Worm (Caenorhabditis elegans) whole organism, L4/young adult: ENCODE measurements around the gene grsp-2.

Experiments used
- W03F9.2 ChIP-seq: fragments of 150-350 bp; optimal IDR thresholded peaks from 2 replicates; lab custom pipeline; 2014; ENCODE audit warnings: missing biosample characterization, missing genetic modification characterization
- dao-5 ChIP-seq: sonication (generic microtip); optimal IDR thresholded peaks from 2 replicates; lab custom pipeline; 2016; ENCODE audit warnings: missing genotype, missing genetic modification characterization, moderate library complexity, missing compliant biosample characterization
- him-1 ChIP-seq: sonication (generic microtip); optimal IDR thresholded peaks from 2 replicates; lab custom pipeline; 2016; ENCODE audit warnings: missing genotype, missing genetic modification reagents, missing genetic modification characterization, missing compliant biosample characterization

- TF ChIP-seq dao-5 (tag; lab: Kevin White, UChicago), result no peak
- TF ChIP-seq him-1 (tag; lab: Kevin White, UChicago), result no peak
- TF ChIP-seq W03F9.2 (tag; lab: Kevin White, UChicago), result no peak
Observed at ce11 chrIV:8852194-8852593, 36.1 kb downstream of the grsp-2 start, which contains the start of gene alp-1.
